Fruit fly (Drosophila melanogaster): ENCODE results near the gene Sidpn.

DNA sequence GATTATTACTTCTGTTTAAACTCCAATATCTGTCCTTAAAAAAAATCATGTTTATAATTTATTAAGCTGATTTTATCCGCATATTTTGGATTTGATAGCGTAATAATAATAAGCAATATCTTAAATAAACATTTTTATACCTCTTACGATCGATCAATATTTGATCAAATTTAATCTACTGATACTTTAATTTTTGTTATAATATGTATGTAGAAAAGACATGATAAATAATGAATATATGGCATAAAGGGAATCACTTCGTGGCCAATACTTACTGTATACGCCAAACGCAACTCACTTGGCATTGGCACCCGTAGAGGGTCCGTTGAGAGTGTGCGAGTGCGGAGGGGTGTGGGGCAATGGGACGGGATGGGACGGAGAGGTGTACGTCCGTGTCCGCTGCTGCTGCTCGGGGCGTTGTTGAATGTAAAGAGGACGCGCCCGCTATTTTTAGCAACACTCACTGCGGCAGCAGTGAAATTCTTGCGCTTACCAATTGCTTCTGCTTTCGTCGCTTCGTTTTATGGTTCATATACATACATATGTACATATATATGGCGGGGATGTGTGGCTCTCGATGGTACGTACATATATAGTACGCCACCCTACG is 8.7 kb downstream of the Sidpn start:
- no peak for TF ChIP-seq pad (GFP tag; optimal IDR thresholded peaks at IDR 0.05)
- no peak for TF ChIP-seq CG5204 (GFP tag; optimal IDR thresholded peaks at IDR 0.05)

Data from whole organism, adult.